Worm (Caenorhabditis elegans) whole organism, L1 larva: Measurements from ENCODE around the gene W04G3.13.

Experiments used
- fos-1 ChIP-seq: fragments of 150-350 bp; optimal IDR thresholded peaks from 2 replicates; lab custom pipeline; 2014; ENCODE audit warnings: missing biosample characterization, missing genetic modification characterization
- lin-14 ChIP-seq: fragments of 200-800 bp; sonication (Bioruptor generic); optimal IDR thresholded peaks from 2 replicates; lab custom pipeline; 2018; ENCODE audit warnings: mild to moderate bottlenecking, missing genetic modification characterization, moderate library complexity, missing compliant biosample characterization
- lir-3 ChIP-seq: sonication (generic microtip); optimal IDR thresholded peaks from 2 replicates; lab custom pipeline; 2016; ENCODE audit warnings: mild to moderate bottlenecking, missing genetic modification characterization, moderate library complexity, missing compliant biosample characterization; ENCODE audit not compliant: poor library complexity
- nhr-19 ChIP-seq: fragments of 200-800 bp; sonication (Bioruptor generic); conservative IDR thresholded peaks from 2 replicates; pipeline ENCODE4 v1.3.6; 2022; ENCODE audit warnings: missing genetic modification characterization, missing compliant biosample characterization
- pax-3 ChIP-seq: fragments of 200-800 bp; sonication (Bioruptor generic); optimal IDR thresholded peaks from 2 replicates; lab custom pipeline; 2018; ENCODE audit warnings: mild to moderate bottlenecking, missing genetic modification characterization, moderate library complexity, missing compliant biosample characterization
- snpc-4 ChIP-seq: fragments of 150-350 bp; optimal IDR thresholded peaks from 2 replicates; lab custom pipeline; 2014; ENCODE audit warnings: missing biosample characterization, missing genetic modification characterization
- tbx-2 ChIP-seq: sonication (generic microtip); optimal IDR thresholded peaks from 2 replicates; lab custom pipeline; 2016; ENCODE audit warnings: missing genetic modification characterization, missing compliant biosample characterization
- unc-130 ChIP-seq: fragments of 150-350 bp; optimal IDR thresholded peaks from 2 replicates; lab custom pipeline; 2017; ENCODE audit warnings: missing biosample characterization, missing genetic modification characterization, inconsistent platforms

DNA sequence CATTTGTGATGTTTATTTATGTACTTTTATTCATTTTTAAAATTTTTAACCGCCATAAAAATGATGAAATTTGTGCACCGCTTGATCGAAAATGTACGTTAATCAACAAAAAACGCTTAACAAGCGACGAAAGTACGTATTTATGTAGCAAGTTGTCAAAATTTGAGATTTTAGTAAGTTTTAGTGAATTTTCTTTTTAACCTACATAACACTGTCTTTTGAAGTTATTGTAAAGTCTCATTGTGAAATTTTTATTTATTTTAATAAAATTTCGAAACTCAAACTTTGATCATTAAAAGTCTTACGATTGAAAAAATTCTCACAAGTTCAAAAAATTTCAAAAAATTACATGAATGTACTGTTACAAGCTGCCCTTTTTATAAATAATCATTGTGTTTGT is 17.8 kb upstream of the W04G3.13 start:
- TF ChIP-seq nhr-19 (GFP tag; lab: Robert Waterston, UW) (no peak), lin-14 (GFP tag; lab: Kevin White, UChicago) (no peak), pax-3 (no peak), unc-130 (no peak), snpc-4 (tag; lab: Kevin White, UChicago) (no peak), lir-3 (tag; lab: Kevin White, UChicago) (no peak), fos-1 (tag; lab: Kevin White, UChicago) (no peak), tbx-2 (tag; lab: Kevin White, UChicago) (no peak)
